Worm (Caenorhabditis elegans): ENCODE measurements around the gene egl-10.

Gene egl-10

DNA sequence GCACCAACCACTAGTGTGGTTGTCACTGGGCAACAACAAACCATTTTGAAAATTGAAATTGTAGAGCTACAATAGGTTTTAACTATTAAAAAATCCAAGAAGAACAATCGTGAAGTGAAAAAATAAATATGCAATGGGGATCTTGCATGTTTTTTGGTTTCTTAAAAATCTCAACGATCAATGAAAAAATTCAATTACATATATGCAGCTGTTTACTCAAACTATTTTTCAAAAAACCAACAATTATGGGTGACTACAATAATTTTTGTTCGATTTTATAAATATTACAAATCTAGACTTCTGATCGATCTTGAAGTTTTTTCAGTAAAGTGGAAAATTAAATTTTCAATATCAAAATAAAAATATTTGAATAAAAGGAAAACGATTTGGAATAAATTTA lies 54.3 kb downstream of the egl-10 start, which contains the start of gene cdr-4:
cdr-4 (minus strand) TSS at position 101 of the 400 bp plus-strand sequence.
- no peak for TF ChIP-seq tbx-2 (tag; optimal IDR thresholded peaks at IDR 0.05)
- no peak for TF ChIP-seq dmd-4 (tag; optimal IDR thresholded peaks at IDR 0.05; ENCODE audit: borderline replicate concordance)
- no peak for TF ChIP-seq nfya-1 (tag; optimal IDR thresholded peaks at IDR 0.05)
- no peak for TF ChIP-seq pax-1 (tag; optimal IDR thresholded peaks at IDR 0.05)
- no peak for TF ChIP-seq madf-2 (tag; optimal IDR thresholded peaks at IDR 0.05)
- no peak for TF ChIP-seq pag-3 (tag; optimal IDR thresholded peaks at IDR 0.05; ENCODE audit: borderline replicate concordance)
- no peak for TF ChIP-seq gmeb-2 (tag; optimal IDR thresholded peaks at IDR 0.05)
- no peak for TF ChIP-seq eyg-1 (tag; optimal IDR thresholded peaks at IDR 0.05)
- TF ChIP-seq pha-4 (tag; optimal IDR thresholded peaks at IDR 0.05), result no peak
- no peak for TF ChIP-seq ceh-31 (tag; optimal IDR thresholded peaks at IDR 0.05)
- TF ChIP-seq ttx-3 (tag; optimal IDR thresholded peaks at IDR 0.05), result no peak
- TF ChIP-seq rnt-1 (tag; optimal IDR thresholded peaks at IDR 0.05), result no peak
- no peak for TF ChIP-seq elt-4 (tag; optimal IDR thresholded peaks at IDR 0.05)
- no peak for TF ChIP-seq mec-3 (tag; optimal IDR thresholded peaks at IDR 0.05; ENCODE audit: borderline replicate concordance)
- no peak for TF ChIP-seq unc-42 (tag; optimal IDR thresholded peaks at IDR 0.05)
- TF ChIP-seq nhr-11 (tag; optimal IDR thresholded peaks at IDR 0.05), result no peak

DNA sequence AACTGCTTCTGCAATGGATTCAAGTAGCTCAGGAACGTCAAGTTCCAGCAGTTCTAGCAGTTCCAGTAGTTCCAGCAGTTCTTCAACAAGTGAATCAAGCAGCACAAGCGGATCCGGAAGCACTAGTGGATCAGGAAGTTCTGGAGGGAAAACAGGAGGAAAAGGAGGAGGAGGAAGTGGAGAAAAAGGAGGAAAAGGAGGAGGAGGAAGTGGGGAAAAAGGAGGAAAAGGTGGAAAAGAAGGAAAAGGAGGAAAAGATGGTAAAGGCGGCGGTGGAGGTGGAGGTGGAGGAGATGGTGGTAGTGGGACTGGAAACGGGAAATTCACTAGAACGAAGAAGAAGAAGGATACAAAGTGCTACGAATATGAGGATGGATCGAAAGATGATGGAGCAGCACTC lies 56.3 kb downstream of the egl-10 start:
- TF ChIP-seq npax-4 (tag; optimal IDR thresholded peaks at IDR 0.05), result no peak
- no peak for TF ChIP-seq ets-4 (tag; optimal IDR thresholded peaks at IDR 0.05)
- no peak for TF ChIP-seq ceh-9 (tag; optimal IDR thresholded peaks at IDR 0.05)
- no peak for TF ChIP-seq hlh-13 (GFP tag; optimal IDR thresholded peaks at IDR 0.05)
- TF ChIP-seq fax-1 (tag; optimal IDR thresholded peaks at IDR 0.05), result no peak

DNA sequence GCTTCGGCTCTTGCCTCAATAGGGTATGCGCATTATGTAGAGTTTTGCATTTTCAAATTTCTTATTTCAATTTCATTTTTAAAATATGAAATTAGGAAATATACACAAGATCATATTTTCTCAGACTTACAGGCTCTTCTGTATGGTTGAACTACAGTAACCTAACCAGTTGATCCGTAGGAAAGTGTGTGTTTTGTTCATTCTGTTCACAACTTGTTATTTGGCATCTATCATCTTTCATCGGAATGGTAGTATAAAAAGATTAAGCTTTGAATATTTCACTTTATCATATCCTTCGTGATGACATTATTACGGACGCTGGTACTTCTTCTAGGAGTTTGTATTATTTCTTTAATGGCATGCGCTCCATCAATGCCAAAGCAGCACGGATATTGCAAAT lies 56.9 kb downstream of the egl-10 start, which contains the start of gene K01D12.10:
K01D12.10 (plus strand) TSS at position 301 of the 400 bp plus-strand sequence.
- TF ChIP-seq unc-55 (GFP tag; optimal IDR thresholded peaks at IDR 0.05) (no peak), pax-1 (tag; optimal IDR thresholded peaks at IDR 0.05) (no peak), ceh-9 (tag; optimal IDR thresholded peaks at IDR 0.05) (no peak)

DNA sequence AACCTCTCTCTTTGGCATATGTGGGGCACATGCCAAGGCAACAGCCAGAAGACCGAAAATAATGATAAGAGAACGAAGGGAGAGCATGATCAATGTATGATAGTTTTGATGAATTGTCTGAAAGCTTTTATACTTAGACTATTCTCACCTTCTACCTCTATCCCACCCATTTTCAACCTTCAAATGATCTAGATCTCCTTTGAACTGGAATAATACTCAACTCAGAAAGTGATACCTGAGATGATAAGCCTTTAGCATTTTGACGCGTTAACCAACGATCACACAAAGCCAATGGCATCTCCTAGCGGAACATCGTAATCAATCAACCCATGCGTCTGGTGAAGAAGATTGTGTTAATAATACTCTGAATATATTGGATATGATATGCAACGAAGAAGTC lies 58.3 kb downstream of the egl-10 start, which contains the start of gene K01D12.9:
K01D12.9 (minus strand) TSS at position 101 of the 400 bp plus-strand sequence.
- no peak for TF ChIP-seq dmd-4 (tag; optimal IDR thresholded peaks at IDR 0.05; ENCODE audit: borderline replicate concordance)
- TF ChIP-seq lin-11 (tag; optimal IDR thresholded peaks at IDR 0.05), result no peak
- TF ChIP-seq sox-2 (GFP tag; IDR thresholded peaks at IDR 0.05), result no peak
- no peak for TF ChIP-seq elt-2 (tag; optimal IDR thresholded peaks at IDR 0.05)
- TF ChIP-seq nhr-232 (tag; optimal IDR thresholded peaks at IDR 0.05), result no peak
- TF ChIP-seq ttx-3 (tag; optimal IDR thresholded peaks at IDR 0.05), result no peak
- no peak for TF ChIP-seq ceh-14 (tag; optimal IDR thresholded peaks at IDR 0.05)
- TF ChIP-seq mec-3 (tag; optimal IDR thresholded peaks at IDR 0.05; ENCODE audit: borderline replicate concordance), result no peak
- TF ChIP-seq ets-4 (tag; optimal IDR thresholded peaks at IDR 0.05), result no peak
